Worm (Caenorhabditis elegans) whole organism, L1 larva: Measurements from ENCODE around the gene fbxa-44.

Source experiments
- alr-1 ChIP-seq: fragments of 200-800 bp; sonication (Bioruptor generic); optimal IDR thresholded peaks from 2 replicates; lab custom pipeline; 2018; ENCODE audit warnings: borderline replicate concordance, mild to moderate bottlenecking, missing genetic modification characterization, missing compliant biosample characterization
- aly-2 ChIP-seq: fragments of 150-350 bp; optimal IDR thresholded peaks from 2 replicates; lab custom pipeline; 2014; ENCODE audit warnings: missing biosample characterization, missing genetic modification characterization
- ceh-90 ChIP-seq: sonication (generic microtip); optimal IDR thresholded peaks from 2 replicates; lab custom pipeline; 2016; ENCODE audit warnings: missing genetic modification characterization, missing compliant biosample characterization
- ces-1 ChIP-seq: fragments of 150-350 bp; optimal IDR thresholded peaks from 2 replicates; lab custom pipeline; 2014; ENCODE audit warnings: missing biosample characterization, missing genetic modification reagents, missing genetic modification characterization
- egl-13 ChIP-seq: sonication (generic microtip); optimal IDR thresholded peaks from 2 replicates; lab custom pipeline; 2016; ENCODE audit warnings: missing genotype, missing genetic modification reagents, missing genetic modification characterization, missing compliant biosample characterization
- egl-27 ChIP-seq, 2 experiments: fragments of 150-350 bp in 1 of 2; sonication (generic microtip); optimal IDR thresholded peaks; 3 replicates each; lab custom pipeline; 2017 to 2018; ENCODE audit warnings: missing biosample characterization in 2 of 2, missing genetic modification characterization in 2 of 2, missing genetic modification reagents in 2 of 2
- grh-1 ChIP-seq: fragments of 200-800 bp; sonication (Bioruptor generic); IDR thresholded peaks from 2 replicates; pipeline ENCODE4 v1.3.6; 2022; ENCODE audit warnings: missing genetic modification reagents, missing genetic modification characterization, missing compliant biosample characterization
- hlh-17 ChIP-seq: fragments of 200-800 bp; sonication (Bioruptor generic); optimal IDR thresholded peaks from 2 replicates; lab custom pipeline; 2018; ENCODE audit warnings: missing genetic modification characterization, mild to moderate bottlenecking, missing compliant biosample characterization, moderate library complexity, borderline replicate concordance
- hlh-4 ChIP-seq: sonication (generic microtip); optimal IDR thresholded peaks from 2 replicates; lab custom pipeline; 2016; ENCODE audit warnings: mild to moderate bottlenecking, missing genetic modification characterization, missing compliant biosample characterization
- nhr-19 ChIP-seq: fragments of 200-800 bp; sonication (Bioruptor generic); conservative IDR thresholded peaks from 2 replicates; pipeline ENCODE4 v1.3.6; 2022; ENCODE audit warnings: missing genetic modification characterization, missing compliant biosample characterization
- snpc-4 ChIP-seq: fragments of 150-350 bp; optimal IDR thresholded peaks from 2 replicates; lab custom pipeline; 2014; ENCODE audit warnings: missing biosample characterization, missing genetic modification characterization
- unc-98 ChIP-seq: fragments of 200-800 bp; sonication (Bioruptor generic); IDR thresholded peaks from 2 replicates; pipeline ENCODE4 v1.3.6; 2022; ENCODE audit warnings: missing genetic modification characterization, missing compliant biosample characterization
- ztf-4 ChIP-seq: fragments of 150-350 bp; optimal IDR thresholded peaks from 2 replicates; lab custom pipeline; 2014; ENCODE audit warnings: missing biosample characterization, missing genetic modification characterization

DNA sequence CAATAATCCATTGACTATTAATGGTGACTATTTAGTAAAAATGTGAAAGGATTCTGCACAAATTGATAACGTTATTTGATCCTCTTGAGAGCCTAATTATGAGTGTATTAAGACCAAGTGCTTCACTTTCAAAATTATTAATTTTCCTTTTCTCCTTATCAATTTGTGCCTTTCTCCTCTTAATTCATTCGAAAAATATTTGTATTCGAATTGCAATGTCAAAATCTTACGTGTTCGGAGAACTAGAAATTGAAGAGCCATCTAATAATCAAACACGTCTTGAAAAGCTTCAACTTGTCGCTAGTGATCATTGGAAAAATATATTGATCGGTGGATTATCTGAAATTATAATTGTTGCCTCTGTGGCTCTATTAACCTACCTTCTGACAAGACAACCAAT is 40.6 kb upstream of the fbxa-44 start, which contains the start of the genes clec-36 and clec-26:
- no peak for TF ChIP-seq grh-1 (GFP tag; lab: Robert Waterston, UW)
- no peak for TF ChIP-seq ceh-90 (tag; lab: Kevin White, UChicago)
- TF ChIP-seq aly-2: no peak
- no peak for TF ChIP-seq ces-1 (GFP tag; lab: Kevin White, UChicago)
- no peak for TF ChIP-seq alr-1 (tag; lab: Kevin White, UChicago)
- no peak for TF ChIP-seq egl-27 (tag; optimal IDR thresholded peaks at IDR 0.05; lab: Kevin White, UChicago)
- TF ChIP-seq ztf-4 (tag; lab: Kevin White, UChicago): no peak
- TF ChIP-seq egl-13 (tag; lab: Kevin White, UChicago): no peak
- TF ChIP-seq snpc-4 (tag; lab: Kevin White, UChicago): no peak
- TF ChIP-seq hlh-17 (GFP tag; lab: Kevin White, UChicago): no peak
- TF ChIP-seq hlh-4: no peak
- no peak for TF ChIP-seq unc-98 (GFP tag; lab: Robert Waterston, UW)
- no peak for TF ChIP-seq nhr-19 (GFP tag; lab: Robert Waterston, UW)
